Fruit fly (Drosophila melanogaster): ENCODE measurements around the gene Arglu1.

The Arglu1 gene

dm6 chr2L:9897296-9897695, 40.6 kb downstream of the Arglu1 start, which contains the start of gene RpS2 (continued):
- TF ChIP-seq nmo (GFP tag; optimal IDR thresholded peaks at IDR 0.05) = peak; percentile 55
- TF ChIP-seq Sry-δ (GFP tag; optimal IDR thresholded peaks at IDR 0.05) = peak; percentile 90
- TF ChIP-seq Dfd (GFP tag; optimal IDR thresholded peaks at IDR 0.05) = no peak
- peak; percentile 43 for TF ChIP-seq CG6272 (GFP tag; IDR thresholded peaks at IDR 0.05)
- peak; percentile 13 for TF ChIP-seq CG2875 (GFP tag; optimal IDR thresholded peaks at IDR 0.05)
- no peak for TF ChIP-seq CG31388 (GFP tag; optimal IDR thresholded peaks at IDR 0.05)
- TF ChIP-seq ken (GFP tag; IDR thresholded peaks at IDR 0.05) = no peak
- peak; percentile 75 for TF ChIP-seq Dbx (GFP tag; IDR thresholded peaks at IDR 0.05)
- no peak for TF ChIP-seq CG8478 (optimal IDR thresholded peaks at IDR 0.05)
- no peak for TF ChIP-seq en (GFP tag; optimal IDR thresholded peaks at IDR 0.05)
- peak; percentile 38 for TF ChIP-seq CG7839 (tag; optimal IDR thresholded peaks at IDR 0.05)
- no peak for TF ChIP-seq jing (GFP tag; optimal IDR thresholded peaks at IDR 0.05)
- peak in 1 of 2 experiments; percentile 5 for TF ChIP-seq Hr51 (GFP tag; optimal IDR thresholded peaks at IDR 0.05)
- TF ChIP-seq Trl (optimal IDR thresholded peaks at IDR 0.05) = no peak
- TF ChIP-seq Trl (GFP tag; optimal IDR thresholded peaks at IDR 0.05) = peak; percentile 11
- peak; percentile 38 for TF ChIP-seq CG2120 (GFP tag; optimal IDR thresholded peaks at IDR 0.05)
- peak; percentile 21 for TF ChIP-seq CG16863 (GFP tag; optimal IDR thresholded peaks at IDR 0.05)
- no peak; the same call in 2 of the 3 replicates for TF ChIP-seq CG2889 (GFP tag; IDR thresholded peaks at IDR 0.05)
- TF ChIP-seq Hand (GFP tag; optimal IDR thresholded peaks at IDR 0.05) = no peak
- TF ChIP-seq CG7556 (GFP tag; optimal IDR thresholded peaks at IDR 0.05) = no peak
- peak; percentile 77 for TF ChIP-seq B-H2 (GFP tag; optimal IDR thresholded peaks at IDR 0.05)
- peak; percentile 64 for TF ChIP-seq pfk (GFP tag; optimal IDR thresholded peaks at IDR 0.05)
- no peak for TF ChIP-seq tgo (GFP tag; IDR thresholded peaks at IDR 0.05)
- TF ChIP-seq ap (GFP tag; IDR thresholded peaks at IDR 0.05) = no peak
- peak; percentile 98 for TF ChIP-seq CG14860 (GFP tag; IDR thresholded peaks at IDR 0.05; ENCODE audit: partially characterized antibody)
- peak; percentile 69 for TF ChIP-seq lbe (GFP tag; optimal IDR thresholded peaks at IDR 0.05)
- TF ChIP-seq Usf (GFP tag; optimal IDR thresholded peaks at IDR 0.05) = no peak
- TF ChIP-seq CG13296 (GFP tag; optimal IDR thresholded peaks at IDR 0.05) = peak; percentile 44
- no peak for TF ChIP-seq tio (GFP tag; optimal IDR thresholded peaks at IDR 0.05)
- peak; percentile 31 for TF ChIP-seq ATbp (GFP tag; optimal IDR thresholded peaks at IDR 0.05)
- no peak for TF ChIP-seq Mrtf (GFP tag; IDR thresholded peaks at IDR 0.05)
- TF ChIP-seq CG17361 (GFP tag; IDR thresholded peaks at IDR 0.05) = peak; percentile 25; the same call in 1 of the 3 replicates
- no peak for TF ChIP-seq gsb (GFP tag; IDR thresholded peaks at IDR 0.05)
- peak; percentile 79 for TF ChIP-seq Med (GFP tag)
- TF ChIP-seq CG12071 (GFP tag; optimal IDR thresholded peaks at IDR 0.05) = no peak
- TF ChIP-seq CG6854 (GFP tag; optimal IDR thresholded peaks at IDR 0.05) = peak; percentile 26
- no peak for TF ChIP-seq zfh1 (GFP tag; IDR thresholded peaks at IDR 0.05)
- peak; percentile 10 for TF ChIP-seq ac (GFP tag; optimal IDR thresholded peaks at IDR 0.05)
- peak; percentile 91 for TF ChIP-seq sens (GFP tag)
- TF ChIP-seq gce (GFP tag; IDR thresholded peaks at IDR 0.05) = no peak
- TF ChIP-seq CG13624 (GFP tag; optimal IDR thresholded peaks at IDR 0.05) = peak; percentile 33
- peak; percentile 3 for TF ChIP-seq zen (tag; optimal IDR thresholded peaks at IDR 0.05)
- peak; percentile 37 for TF ChIP-seq grn (GFP tag; optimal IDR thresholded peaks at IDR 0.05)
- TF ChIP-seq pho (GFP tag; optimal IDR thresholded peaks at IDR 0.05) = peak; percentile 31
- peak; percentile 47 for TF ChIP-seq CG18619 (GFP tag; optimal IDR thresholded peaks at IDR 0.05)
- TF ChIP-seq pzg (GFP tag; optimal IDR thresholded peaks at IDR 0.05) = peak; percentile 81
- TF ChIP-seq CG14710 (tag; optimal IDR thresholded peaks at IDR 0.05) = peak; percentile 57
- TF ChIP-seq sob (GFP tag; IDR thresholded peaks at IDR 0.05) = peak; percentile 65
- peak; percentile 7 for TF ChIP-seq disco-r (GFP tag; optimal IDR thresholded peaks at IDR 0.05)
- peak; percentile 98 for TF ChIP-seq chinmo (GFP tag; IDR thresholded peaks at IDR 0.05; ENCODE audit: partially characterized antibody)
- peak; percentile 90 for TF ChIP-seq CG1603 (tag; optimal IDR thresholded peaks at IDR 0.05)
- peak; percentile 94 for TF ChIP-seq Ets97D (GFP tag; optimal IDR thresholded peaks at IDR 0.05)
